Fruit fly (Drosophila melanogaster): ENCODE data around the gene CG32755.

dm6 chrX:5992767-5993325 lies 42.8 kb downstream of the CG32755 start:
- no peak for TF ChIP-seq CTCF (optimal IDR thresholded peaks at IDR 0.05)
- TF ChIP-seq CG8478 (optimal IDR thresholded peaks at IDR 0.05): no peak
